In genomic region chrIII:6420995-6421404, ce11 we compare ENCODE assay signal across 7 worm cellular contexts.
TF ChIP-seq lines count a peak whose summit lies in the region.

No protein-coding gene starts in this region.

TF ChIP-seq in whole organism, L1 larva, 84 proteins besides CTCF, POLR2A, EP300 and RAD21 (continued from another document and continues in another):
- peak; percentile 91 for TF ChIP-seq mab-9 (GFP tag; IDR thresholded peaks at IDR 0.05; lab: Robert Waterston, UW)
- TF ChIP-seq lir-3 (tag; optimal IDR thresholded peaks at IDR 0.05; lab: Kevin White, UChicago; ENCODE audit: poor library complexity): peak; percentile 76
- peak; percentile 92 for TF ChIP-seq grh-1 (GFP tag; IDR thresholded peaks at IDR 0.05; lab: Robert Waterston, UW)
- peak; percentile 92 for TF ChIP-seq fkh-8 (tag; optimal IDR thresholded peaks at IDR 0.05; lab: Kevin White, UChicago)
- TF ChIP-seq aly-2 (tag; optimal IDR thresholded peaks at IDR 0.05; lab: Kevin White, UChicago): peak; percentile 69
- TF ChIP-seq elt-3 (tag; optimal IDR thresholded peaks at IDR 0.05; lab: Kevin White, UChicago): peak in 3 of 6 experiments; percentile 20 to 85 (median 78)
- TF ChIP-seq mdl-1 (tag; optimal IDR thresholded peaks at IDR 0.05; lab: Kevin White, UChicago): peak; percentile 68 to 98
- TF ChIP-seq sox-4 (tag; optimal IDR thresholded peaks at IDR 0.05; lab: Kevin White, UChicago): peak; percentile 80
- peak; percentile 87 for TF ChIP-seq irx-1 (tag; optimal IDR thresholded peaks at IDR 0.05; lab: Kevin White, UChicago)
- TF ChIP-seq unc-62 (GFP tag; optimal IDR thresholded peaks at IDR 0.05; lab: Kevin White, UChicago): no peak
- TF ChIP-seq hlh-4 (tag; optimal IDR thresholded peaks at IDR 0.05; lab: Kevin White, UChicago): peak; percentile 23
- TF ChIP-seq hlh-17 (GFP tag; optimal IDR thresholded peaks at IDR 0.05; lab: Kevin White, UChicago; ENCODE audit: borderline replicate concordance): no peak
- peak; percentile 76 for TF ChIP-seq C04F5.9 (tag; optimal IDR thresholded peaks at IDR 0.05; lab: Kevin White, UChicago)
- peak; percentile 63 for TF ChIP-seq lin-13 (GFP tag; optimal IDR thresholded peaks at IDR 0.05; lab: Kevin White, UChicago)
- TF ChIP-seq nhr-237 (tag; optimal IDR thresholded peaks at IDR 0.05; lab: Kevin White, UChicago): peak; percentile 22
- TF ChIP-seq nhr-12 (tag; optimal IDR thresholded peaks at IDR 0.05; lab: Kevin White, UChicago): no peak
- peak; percentile 91 to 99 for TF ChIP-seq efl-1 (optimal IDR thresholded peaks at IDR 0.05; lab: Kevin White, UChicago)
- peak; percentile 65 to 98 for TF ChIP-seq efl-1 (GFP tag; optimal IDR thresholded peaks at IDR 0.05 in 1 of 2; lab: Kevin White, UChicago)

TF ChIP-seq in whole organism, L2 larva, 48 proteins besides CTCF, POLR2A, EP300 and RAD21 (continued from another document and continues in another):
- TF ChIP-seq unc-55 (GFP tag; optimal IDR thresholded peaks at IDR 0.05; lab: Kevin White, UChicago) (peak; percentile 63), ZK546.5 (tag; optimal IDR thresholded peaks at IDR 0.05; lab: Kevin White, UChicago) (peak; percentile 24), ceh-16 (tag; optimal IDR thresholded peaks at IDR 0.05; lab: Kevin White, UChicago) (peak; percentile 53), nhr-6 (tag; optimal IDR thresholded peaks at IDR 0.05; lab: Kevin White, UChicago) (peak; percentile 50), ztf-11 (tag; optimal IDR thresholded peaks at IDR 0.05; lab: Kevin White, UChicago) (no peak), skn-1 (tag; optimal IDR thresholded peaks at IDR 0.05; lab: Kevin White, UChicago) (no peak), nhr-77 (tag; optimal IDR thresholded peaks at IDR 0.05; lab: Kevin White, UChicago) (no peak), lin-39 (tag; optimal IDR thresholded peaks at IDR 0.05; lab: Kevin White, UChicago) (no peak), snpc-4 (tag; optimal IDR thresholded peaks at IDR 0.05; lab: Kevin White, UChicago) (no peak), zag-1 (tag; optimal IDR thresholded peaks at IDR 0.05; lab: Kevin White, UChicago) (peak; percentile 47), nhr-129 (tag; optimal IDR thresholded peaks at IDR 0.05; lab: Kevin White, UChicago) (peak; percentile 44), R02D3.7 (tag; optimal IDR thresholded peaks at IDR 0.05; lab: Kevin White, UChicago) (no peak), sma-9 (GFP tag; optimal IDR thresholded peaks at IDR 0.05; lab: Kevin White, UChicago) (peak; percentile 97), sma-9 (tag; optimal IDR thresholded peaks at IDR 0.05; lab: Kevin White, UChicago) (no peak), ztf-1 (GFP tag; conservative IDR thresholded peaks at IDR 0.05; lab: Robert Waterston, UW) (no peak), sem-4 (tag; optimal IDR thresholded peaks at IDR 0.05; lab: Kevin White, UChicago) (peak; percentile 81), egl-27 (tag; optimal IDR thresholded peaks at IDR 0.05; lab: Kevin White, UChicago) (peak; percentile 42), crh-2 (tag; optimal IDR thresholded peaks at IDR 0.05; lab: Kevin White, UChicago) (peak; percentile 85), unc-39 (tag; optimal IDR thresholded peaks at IDR 0.05; lab: Kevin White, UChicago) (no peak), sma-3 (GFP tag; optimal IDR thresholded peaks at IDR 0.05; lab: Kevin White, UChicago) (peak; percentile 95)

TF ChIP-seq in whole organism, L3 larva, 47 proteins besides CTCF, POLR2A, EP300 and RAD21 (continued from another document and continues in another):
- TF ChIP-seq ama-1 (optimal IDR thresholded peaks at IDR 0.05; lab: Kevin White, UChicago) (peak; percentile 75), sea-2 (GFP tag; optimal IDR thresholded peaks at IDR 0.05; lab: Kevin White, UChicago) (no peak), pqm-1 (tag; optimal IDR thresholded peaks at IDR 0.05; lab: Kevin White, UChicago) (peak; percentile 67), elt-2 (tag; optimal IDR thresholded peaks at IDR 0.05; lab: Kevin White, UChicago) (peak; percentile 92), elt-1 (tag; optimal IDR thresholded peaks at IDR 0.05; lab: Kevin White, UChicago) (peak; percentile 9), zag-1 (tag; optimal IDR thresholded peaks at IDR 0.05; lab: Kevin White, UChicago) (no peak), nhr-76 (tag; optimal IDR thresholded peaks at IDR 0.05; lab: Kevin White, UChicago) (no peak), eor-1 (tag; optimal IDR thresholded peaks at IDR 0.05; lab: Kevin White, UChicago) (peak in 1 of 2 experiments; percentile 21), hmg-11 (tag; optimal IDR thresholded peaks at IDR 0.05; lab: Kevin White, UChicago) (peak; percentile 66), egl-27 (tag; optimal IDR thresholded peaks at IDR 0.05; lab: Kevin White, UChicago) (peak; percentile 63), mdl-1 (tag; optimal IDR thresholded peaks at IDR 0.05; lab: Kevin White, UChicago) (peak; percentile 95), nhr-237 (tag; optimal IDR thresholded peaks at IDR 0.05; lab: Kevin White, UChicago) (no peak), mml-1 (tag; optimal IDR thresholded peaks at IDR 0.05; lab: Kevin White, UChicago) (no peak), nhr-25 (tag; optimal IDR thresholded peaks at IDR 0.05; lab: Kevin White, UChicago) (peak; percentile 92), ceh-9 (tag; optimal IDR thresholded peaks at IDR 0.05; lab: Kevin White, UChicago) (no peak), nhr-12 (tag; optimal IDR thresholded peaks at IDR 0.05; lab: Kevin White, UChicago) (no peak), ztf-4 (tag; optimal IDR thresholded peaks at IDR 0.05; lab: Kevin White, UChicago) (no peak), fkh-10 (GFP tag; optimal IDR thresholded peaks at IDR 0.05; lab: Kevin White, UChicago) (no peak), daf-12 (tag; optimal IDR thresholded peaks at IDR 0.05; lab: Kevin White, UChicago) (no peak), nhr-43 (tag; optimal IDR thresholded peaks at IDR 0.05; lab: Kevin White, UChicago; ENCODE audit: poor library complexity, severe bottlenecking) (peak; percentile 96)

TF ChIP-seq in whole organism, L4 larva, 104 proteins besides CTCF, POLR2A, EP300 and RAD21 (continued from another document and continues in another):
- peak; percentile 73 for TF ChIP-seq nhr-25 (tag; optimal IDR thresholded peaks at IDR 0.05; lab: Kevin White, UChicago; ENCODE audit: borderline replicate concordance, insufficient read depth)
- no peak for TF ChIP-seq daf-8 (GFP tag; IDR thresholded peaks at IDR 0.05; lab: Robert Waterston, UW)
- peak; percentile 92 for TF ChIP-seq pha-4 (GFP tag; IDR thresholded peaks at IDR 0.05; lab: Robert Waterston, UW)
- no peak for TF ChIP-seq pha-4 (tag; optimal IDR thresholded peaks at IDR 0.05; lab: Kevin White, UChicago)
- peak in 1 of 2 experiments; percentile 99 for TF ChIP-seq unc-62 (GFP tag; optimal IDR thresholded peaks at IDR 0.05 in 1 of 2; lab: Kevin White, UChicago)
- TF ChIP-seq unc-62 (tag; optimal IDR thresholded peaks at IDR 0.05; lab: Kevin White, UChicago): no peak
- TF ChIP-seq duxl-1 (tag; optimal IDR thresholded peaks at IDR 0.05; lab: Kevin White, UChicago; ENCODE audit: poor library complexity): peak; percentile 46
- TF ChIP-seq dmd-6 (GFP tag; IDR thresholded peaks at IDR 0.05; lab: Robert Waterston, UW): peak; percentile 98
- no peak for TF ChIP-seq ZK546.5 (tag; optimal IDR thresholded peaks at IDR 0.05; lab: Kevin White, UChicago)
- TF ChIP-seq daf-16 (GFP tag; optimal IDR thresholded peaks at IDR 0.05; lab: Kevin White, UChicago): peak; percentile 70 to 83
- TF ChIP-seq daf-16 (tag; optimal IDR thresholded peaks at IDR 0.05; lab: Kevin White, UChicago): peak; percentile 58
- no peak for TF ChIP-seq aly-2 (tag; optimal IDR thresholded peaks at IDR 0.05; lab: Kevin White, UChicago)
- TF ChIP-seq mes-2 (tag; optimal IDR thresholded peaks at IDR 0.05; lab: Kevin White, UChicago; ENCODE audit: poor library complexity, severe bottlenecking): peak; percentile 55
- peak; percentile 68 for TF ChIP-seq lin-38 (GFP tag; IDR thresholded peaks at IDR 0.05; lab: Robert Waterston, UW)
- TF ChIP-seq nhr-48 (tag; optimal IDR thresholded peaks at IDR 0.05; lab: Kevin White, UChicago): peak; percentile 93
- no peak for TF ChIP-seq zfp-2 (tag; optimal IDR thresholded peaks at IDR 0.05; lab: Kevin White, UChicago)
- no peak for TF ChIP-seq dmd-8 (GFP tag; IDR thresholded peaks at IDR 0.05; lab: Robert Waterston, UW)
- TF ChIP-seq attf-4 (tag; optimal IDR thresholded peaks at IDR 0.05; lab: Kevin White, UChicago): no peak
- no peak for TF ChIP-seq nhr-111 (GFP tag; optimal IDR thresholded peaks at IDR 0.05; lab: Kevin White, UChicago)

TF ChIP-seq in whole organism, late embryonic, 69 proteins besides CTCF, POLR2A, EP300 and RAD21 (continued from another document):
- TF ChIP-seq ets-4 (tag; optimal IDR thresholded peaks at IDR 0.05; lab: Kevin White, UChicago): peak; percentile 47
- peak; percentile 46 for TF ChIP-seq ceh-18 (tag; optimal IDR thresholded peaks at IDR 0.05; lab: Kevin White, UChicago)
- peak; percentile 57 for TF ChIP-seq tbx-2 (tag; optimal IDR thresholded peaks at IDR 0.05; lab: Kevin White, UChicago)
- peak; percentile 53 for TF ChIP-seq rnt-1 (tag; optimal IDR thresholded peaks at IDR 0.05; lab: Kevin White, UChicago)
- peak; percentile 96 for TF ChIP-seq hlh-30 (tag; optimal IDR thresholded peaks at IDR 0.05; lab: Kevin White, UChicago; ENCODE audit: insufficient read depth)
- TF ChIP-seq K09A11.1 (tag; optimal IDR thresholded peaks at IDR 0.05; lab: Kevin White, UChicago; ENCODE audit: insufficient read depth): no peak

TF ChIP-seq in whole organism, mixed stage, embryonic, 35 proteins besides CTCF, POLR2A, EP300 and RAD21 (continued from another document):
- TF ChIP-seq lin-13 (tag; optimal IDR thresholded peaks at IDR 0.05; lab: Kevin White, UChicago) (no peak), nhr-2 (tag; optimal IDR thresholded peaks at IDR 0.05; lab: Kevin White, UChicago) (no peak), unc-39 (tag; optimal IDR thresholded peaks at IDR 0.05; lab: Kevin White, UChicago) (no peak), unc-62 (GFP tag; optimal IDR thresholded peaks at IDR 0.05; lab: Kevin White, UChicago) (peak; percentile 17), sem-2 (GFP tag; optimal IDR thresholded peaks at IDR 0.05; lab: Kevin White, UChicago) (no peak), snpc-4 (tag; optimal IDR thresholded peaks at IDR 0.05; lab: Kevin White, UChicago) (no peak), mab-5 (tag; optimal IDR thresholded peaks at IDR 0.05; lab: Kevin White, UChicago) (no peak)

TF ChIP-seq in whole organism, young adult, 124 proteins besides CTCF, POLR2A, EP300 and RAD21 (continued from another document and continues in another):
- TF ChIP-seq madf-10 (tag; optimal IDR thresholded peaks at IDR 0.05; lab: Kevin White, UChicago): peak; percentile 60
- TF ChIP-seq tbx-9 (tag; optimal IDR thresholded peaks at IDR 0.05; lab: Kevin White, UChicago; ENCODE audit: borderline replicate concordance): no peak
- 0 out of 2 replicates have a peak, but pooled peaks have one; percentile 7 for TF ChIP-seq cebp-1 (GFP tag; IDR thresholded peaks at IDR 0.05; lab: Robert Waterston, UW)
- peak; percentile 88 for TF ChIP-seq cebp-1 (tag; optimal IDR thresholded peaks at IDR 0.05; lab: Kevin White, UChicago)
- TF ChIP-seq K11D2.4 (GFP tag; IDR thresholded peaks at IDR 0.05; lab: Robert Waterston, UW): peak; percentile 85
- no peak for TF ChIP-seq egl-18 (GFP tag; IDR thresholded peaks at IDR 0.05; lab: Robert Waterston, UW)
- peak; percentile 80 for TF ChIP-seq pbrm-1 (GFP tag; IDR thresholded peaks at IDR 0.05; lab: Robert Waterston, UW)
- TF ChIP-seq F22D6.2 (tag; optimal IDR thresholded peaks at IDR 0.05; lab: Kevin White, UChicago): peak; percentile 78
- TF ChIP-seq let-607 (tag; optimal IDR thresholded peaks at IDR 0.05; lab: Kevin White, UChicago): peak in 1 of 2 experiments; percentile 70
- peak; percentile 88 for TF ChIP-seq B0336.3 (GFP tag; IDR thresholded peaks at IDR 0.05; lab: Robert Waterston, UW)
- peak; percentile 92 for TF ChIP-seq ekl-4 (GFP tag; IDR thresholded peaks at IDR 0.05; lab: Robert Waterston, UW)
- TF ChIP-seq lin-35 (GFP tag; optimal IDR thresholded peaks at IDR 0.05; lab: Kevin White, UChicago): peak in 1 of 3 experiments; percentile 23
- peak; percentile 71 for TF ChIP-seq lin-54 (GFP tag; optimal IDR thresholded peaks at IDR 0.05; lab: Kevin White, UChicago)
- TF ChIP-seq Y56A3A.18 (GFP tag; IDR thresholded peaks at IDR 0.05; lab: Robert Waterston, UW): peak; percentile 60
- peak; percentile 78 for TF ChIP-seq let-526 (GFP tag; IDR thresholded peaks at IDR 0.05; lab: Robert Waterston, UW)
- no peak for TF ChIP-seq attf-6 (GFP tag; IDR thresholded peaks at IDR 0.05; lab: Robert Waterston, UW)
- peak; percentile 56 for TF ChIP-seq ceh-27 (GFP tag; optimal IDR thresholded peaks at IDR 0.05; lab: Kevin White, UChicago)
- peak; percentile 76 for TF ChIP-seq gei-17 (GFP tag; optimal IDR thresholded peaks at IDR 0.05; lab: Kevin White, UChicago)
- no peak for TF ChIP-seq ceh-40 (GFP tag; IDR thresholded peaks at IDR 0.05; lab: Robert Waterston, UW)
- TF ChIP-seq atf-7 (tag; optimal IDR thresholded peaks at IDR 0.05; lab: Kevin White, UChicago): peak; percentile 85
- TF ChIP-seq snpc-4 (GFP tag; optimal IDR thresholded peaks at IDR 0.05; lab: Kevin White, UChicago): no peak
- peak in 2 of 4 experiments; percentile 56 to 60 for TF ChIP-seq snpc-4 (tag; optimal IDR thresholded peaks at IDR 0.05; lab: Kevin White, UChicago)
- TF ChIP-seq C06A6.2 (GFP tag; conservative IDR thresholded peaks at IDR 0.05; lab: Robert Waterston, UW): peak; percentile 86
- TF ChIP-seq lin-40 (tag; optimal IDR thresholded peaks at IDR 0.05; lab: Kevin White, UChicago): peak; percentile 90
- TF ChIP-seq hmg-1.2 (GFP tag; IDR thresholded peaks at IDR 0.05; lab: Robert Waterston, UW): peak; percentile 99
- no peak for TF ChIP-seq bed-1 (GFP tag; IDR thresholded peaks at IDR 0.05; lab: Robert Waterston, UW)
- TF ChIP-seq C17E4.6 (GFP tag; IDR thresholded peaks at IDR 0.05; lab: Robert Waterston, UW): no peak
- peak; percentile 66 for TF ChIP-seq lin-26 (GFP tag; IDR thresholded peaks at IDR 0.05; lab: Robert Waterston, UW)
- TF ChIP-seq F37B4.10 (GFP tag; IDR thresholded peaks at IDR 0.05; lab: Robert Waterston, UW): no peak
- peak; percentile 91 for TF ChIP-seq egl-44 (GFP tag; IDR thresholded peaks at IDR 0.05; lab: Robert Waterston, UW)
- TF ChIP-seq hmg-20 (GFP tag; IDR thresholded peaks at IDR 0.05; lab: Robert Waterston, UW): peak; percentile 24; the same call in 1 of the 2 replicates
- no peak for TF ChIP-seq F49E8.2 (tag; optimal IDR thresholded peaks at IDR 0.05; lab: Kevin White, UChicago; ENCODE audit: insufficient read depth)
- TF ChIP-seq T07F8.4 (tag; optimal IDR thresholded peaks at IDR 0.05; lab: Kevin White, UChicago): peak; percentile 5
- peak; percentile 74 for TF ChIP-seq ets-4 (GFP tag; optimal IDR thresholded peaks at IDR 0.05; lab: Kevin White, UChicago)
- peak; percentile 63 for TF ChIP-seq ztf-3 (GFP tag; optimal IDR thresholded peaks at IDR 0.05; lab: Kevin White, UChicago)
- 0 out of 2 replicates have a peak, but pooled peaks have one; percentile 55 for TF ChIP-seq madf-3 (GFP tag; IDR thresholded peaks at IDR 0.05; lab: Robert Waterston, UW)
- peak; percentile 0 for TF ChIP-seq F23B12.7 (tag; optimal IDR thresholded peaks at IDR 0.05; lab: Kevin White, UChicago; ENCODE audit: insufficient read depth)
- TF ChIP-seq zfh-2 (GFP tag; conservative IDR thresholded peaks at IDR 0.05; lab: Robert Waterston, UW): peak; percentile 97
- TF ChIP-seq F55B11.4 (tag; optimal IDR thresholded peaks at IDR 0.05; lab: Kevin White, UChicago; ENCODE audit: borderline replicate concordance, insufficient read depth): no peak
- peak; percentile 69 for TF ChIP-seq ZK185.1 (tag; optimal IDR thresholded peaks at IDR 0.05; lab: Kevin White, UChicago; ENCODE audit: poor library complexity, severe bottlenecking)
- no peak for TF ChIP-seq mes-4 (tag; optimal IDR thresholded peaks at IDR 0.05; lab: Kevin White, UChicago)
- TF ChIP-seq mcd-1 (GFP tag; IDR thresholded peaks at IDR 0.05; lab: Robert Waterston, UW): peak; percentile 81
- no peak for TF ChIP-seq bed-2 (GFP tag; IDR thresholded peaks at IDR 0.05; lab: Robert Waterston, UW)
- peak; percentile 38 for TF ChIP-seq ztf-18 (tag; optimal IDR thresholded peaks at IDR 0.05; lab: Kevin White, UChicago)
- peak; percentile 64 for TF ChIP-seq attf-5 (GFP tag; optimal IDR thresholded peaks at IDR 0.05; lab: Kevin White, UChicago)
- peak; percentile 89 for TF ChIP-seq repo-1 (tag; optimal IDR thresholded peaks at IDR 0.05; lab: Kevin White, UChicago)
- no peak for TF ChIP-seq sdz-38 (tag; optimal IDR thresholded peaks at IDR 0.05; lab: Kevin White, UChicago)
- no peak for TF ChIP-seq attf-3 (GFP tag; conservative IDR thresholded peaks at IDR 0.05; lab: Robert Waterston, UW)
- peak; percentile 51 for TF ChIP-seq ceh-100 (GFP tag; IDR thresholded peaks at IDR 0.05; lab: Robert Waterston, UW)
